Worm (Caenorhabditis elegans): ENCODE measurements around the gene jnk-1.

- no peak for TF ChIP-seq ztf-29 (GFP tag; IDR thresholded peaks at IDR 0.05)
- no peak for TF ChIP-seq ref-1 (GFP tag; conservative IDR thresholded peaks at IDR 0.05)
- no peak for TF ChIP-seq cog-1 (tag; optimal IDR thresholded peaks at IDR 0.05)
Observed at ce11 chrIV:7003323-7003722, 45.9 kb downstream of the jnk-1 start, which contains the start of gene cht-3.
